Worm (Caenorhabditis elegans): ENCODE data around the gene lelo-3.

- TF ChIP-seq snpc-4 (tag; optimal IDR thresholded peaks at IDR 0.05) (no peak), ceh-82 (tag; optimal IDR thresholded peaks at IDR 0.05) (no peak)
Observed at ce11 chrX:6043283-6043682, 20.9 kb upstream of the lelo-3 start.

All from whole organism, L4 larva.